Worm (Caenorhabditis elegans) whole organism, L4/young adult: ENCODE results near the gene ZK632.9.
A peak's percentile ranks its signal among the peaks of the same experiment; 100 is the strongest.

Experiments
- W03F9.2 ChIP-seq: fragments of 150-350 bp; optimal IDR thresholded peaks from 2 replicates; lab custom pipeline; 2014; ENCODE audit warnings: missing biosample characterization, missing genetic modification characterization
- dao-5 ChIP-seq: sonication (generic microtip); optimal IDR thresholded peaks from 2 replicates; lab custom pipeline; 2016; ENCODE audit warnings: missing genotype, missing genetic modification characterization, moderate library complexity, missing compliant biosample characterization
- him-1 ChIP-seq: sonication (generic microtip); optimal IDR thresholded peaks from 2 replicates; lab custom pipeline; 2016; ENCODE audit warnings: missing genotype, missing genetic modification reagents, missing genetic modification characterization, missing compliant biosample characterization

Gene ZK632.9

ce11 chrIII:9824330-9824934, 800 bp downstream of the ZK632.9 start, which contains the start of gene lin-52:
lin-52 (minus strand) TSS chrIII:9824750.
- TF ChIP-seq dao-5 = no peak
- no peak for TF ChIP-seq him-1 (tag; lab: Kevin White, UChicago)
- TF ChIP-seq W03F9.2 (tag; lab: Kevin White, UChicago) = no peak

ce11 chrIII:9823748-9824147, 1.5 kb downstream of the ZK632.9 start:
- TF ChIP-seq him-1 (tag; lab: Kevin White, UChicago) (no peak), dao-5 (no peak), W03F9.2 (tag; lab: Kevin White, UChicago) (no peak)

- TF ChIP-seq W03F9.2 (tag; lab: Kevin White, UChicago) = no peak
- no peak for TF ChIP-seq dao-5
- TF ChIP-seq him-1 (tag; lab: Kevin White, UChicago) = no peak
Measured at ce11 chrIII:9822942-9823341, 2.3 kb downstream of the ZK632.9 start, which contains the start of gene arl-5. arl-5 (plus strand) TSS chrIII:9823242.

ce11 chrIII:9818763-9819162, 6.5 kb downstream of the ZK632.9 start, which contains the start of gene panl-3:
panl-3 (plus strand) TSS chrIII:9819056.
- no peak for TF ChIP-seq W03F9.2 (tag; lab: Kevin White, UChicago)

ce11 chrIII:9817894-9818293, 7.3 kb downstream of the ZK632.9 start:
- TF ChIP-seq dao-5 = no peak
- TF ChIP-seq W03F9.2 (tag; lab: Kevin White, UChicago) = peak; percentile 61
- TF ChIP-seq him-1 (tag; lab: Kevin White, UChicago) = no peak

- TF ChIP-seq W03F9.2 (tag; lab: Kevin White, UChicago) = no peak
- TF ChIP-seq dao-5 = no peak
- TF ChIP-seq him-1 (tag; lab: Kevin White, UChicago) = no peak
Measured at ce11 chrIII:9817087-9817612, 8.1 kb downstream of the ZK632.9 start, which contains the start of gene cnx-1. cnx-1 (minus strand) TSS chrIII:9817137.

- TF ChIP-seq W03F9.2 (tag; lab: Kevin White, UChicago) (no peak), dao-5 (no peak), him-1 (tag; lab: Kevin White, UChicago) (no peak)
Measured at ce11 chrIII:9813146-9813545, 12.1 kb downstream of the ZK632.9 start, which contains the start of gene ZK632.14. ZK632.14 (plus strand) TSS chrIII:9813446.

- TF ChIP-seq W03F9.2 (tag; lab: Kevin White, UChicago) (peak; percentile 56), dao-5 (no peak)
Measured at ce11 chrIII:9808179-9808578, 17.1 kb downstream of the ZK632.9 start, which contains the start of gene gtap-2. gtap-2 (plus strand) TSS chrIII:9808544.

ce11 chrIII:9807560-9808046, 17.6 kb downstream of the ZK632.9 start:
- TF ChIP-seq him-1 (tag; lab: Kevin White, UChicago) = no peak

ce11 chrIII:9806968-9807559, 18.2 kb downstream of the ZK632.9 start, which contains the start of gene ZK632.4:
ZK632.4 (minus strand) TSS chrIII:9807454.
- no peak for TF ChIP-seq W03F9.2 (tag; lab: Kevin White, UChicago)
- TF ChIP-seq him-1 (tag; lab: Kevin White, UChicago) = no peak

- TF ChIP-seq him-1 (tag; lab: Kevin White, UChicago) = no peak
- TF ChIP-seq W03F9.2 (tag; lab: Kevin White, UChicago) = no peak
Measured at ce11 chrIII:9804997-9805610, 20.1 kb downstream of the ZK632.9 start, which contains the start of gene riok-3. riok-3 (minus strand) TSS chrIII:9805011.

ce11 chrIII:9802045-9802444, 23.2 kb downstream of the ZK632.9 start:
- no peak for TF ChIP-seq him-1 (tag; lab: Kevin White, UChicago)
- TF ChIP-seq dao-5 = no peak
- no peak for TF ChIP-seq W03F9.2 (tag; lab: Kevin White, UChicago)

ce11 chrIII:9798478-9799157, 26.6 kb downstream of the ZK632.9 start, which contains the start of gene ZK632.2:
ZK632.2 (plus strand) TSS chrIII:9799107.
- no peak for TF ChIP-seq dao-5
- no peak for TF ChIP-seq W03F9.2 (tag; lab: Kevin White, UChicago)
- TF ChIP-seq him-1 (tag; lab: Kevin White, UChicago) = no peak
